Worm (Caenorhabditis elegans): ENCODE results near the gene F41G4.7.

- TF ChIP-seq lsy-2 (tag; optimal IDR thresholded peaks at IDR 0.05) = no peak
- TF ChIP-seq elt-3 (tag; optimal IDR thresholded peaks at IDR 0.05) = no peak
- TF ChIP-seq zag-1 (tag; optimal IDR thresholded peaks at IDR 0.05) = no peak
- TF ChIP-seq ama-1 (optimal IDR thresholded peaks at IDR 0.05) = no peak
- no peak for TF ChIP-seq Y55F3AM.14 (GFP tag; optimal IDR thresholded peaks at IDR 0.05)
- no peak for TF ChIP-seq F13H6.1 (tag; optimal IDR thresholded peaks at IDR 0.05)
- TF ChIP-seq dmd-4 (tag; optimal IDR thresholded peaks at IDR 0.05) = no peak
- no peak for TF ChIP-seq unc-39 (tag; optimal IDR thresholded peaks at IDR 0.05)
- no peak for TF ChIP-seq blmp-1 (tag; optimal IDR thresholded peaks at IDR 0.05; ENCODE audit: insufficient read depth)
- no peak for TF ChIP-seq snpc-4 (tag; optimal IDR thresholded peaks at IDR 0.05)
- no peak for TF ChIP-seq lin-11 (tag; optimal IDR thresholded peaks at IDR 0.05)
- TF ChIP-seq lin-39 (tag; optimal IDR thresholded peaks at IDR 0.05) = no peak
Measured at ce11 chrX:16792700-16793176, 43.5 kb downstream of the F41G4.7 start, which contains the start of gene got-1.2.
